Worm (Caenorhabditis elegans) whole organism, L3 larva: ENCODE results near the gene grd-2.

Experiments used
- egl-27 ChIP-seq: sonication (generic microtip); optimal IDR thresholded peaks from 4 replicates; lab custom pipeline; 2017; ENCODE audit warnings: missing biosample characterization, missing genetic modification reagents, missing genetic modification characterization
- mml-1 ChIP-seq: fragments of 150-350 bp; sonication (generic microtip); optimal IDR thresholded peaks from 3 replicates; lab custom pipeline; 2014; ENCODE audit warnings: missing biosample characterization, missing genetic modification characterization
- nhr-28 ChIP-seq: fragments of 150-350 bp; optimal IDR thresholded peaks from 2 replicates; lab custom pipeline; 2014; ENCODE audit warnings: missing biosample characterization, missing genetic modification characterization
- snpc-4 ChIP-seq: fragments of 150-350 bp; optimal IDR thresholded peaks from 2 replicates; lab custom pipeline; 2014; ENCODE audit warnings: missing biosample characterization, missing genetic modification characterization

DNA sequence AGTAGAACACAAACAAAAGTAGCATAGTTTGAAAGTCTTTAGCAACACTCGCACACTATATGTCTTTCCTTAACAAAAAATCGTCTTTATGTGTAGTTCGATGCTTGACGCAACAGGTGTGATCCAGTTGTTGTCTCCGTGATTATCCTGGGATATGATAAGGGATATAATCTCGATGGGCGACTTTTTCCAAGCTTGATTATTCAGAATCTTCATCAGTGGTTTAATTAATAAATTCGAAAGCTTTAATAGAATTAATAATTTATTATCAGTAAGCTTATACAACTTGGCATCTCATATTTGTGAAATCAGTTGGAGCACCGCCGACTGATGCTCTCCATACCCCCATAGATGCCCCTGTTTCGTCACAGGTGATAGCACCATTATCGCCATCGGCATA is 9.0 kb downstream of the grd-2 start, which contains the start of gene F46B3.7:
- TF ChIP-seq mml-1 (tag; lab: Kevin White, UChicago) = no peak
- no peak for TF ChIP-seq nhr-28 (tag; lab: Kevin White, UChicago)
- no peak for TF ChIP-seq egl-27 (tag; lab: Kevin White, UChicago)
- TF ChIP-seq snpc-4 = no peak
